Fruit fly (Drosophila melanogaster): ENCODE results near the gene CG32532.

DNA sequence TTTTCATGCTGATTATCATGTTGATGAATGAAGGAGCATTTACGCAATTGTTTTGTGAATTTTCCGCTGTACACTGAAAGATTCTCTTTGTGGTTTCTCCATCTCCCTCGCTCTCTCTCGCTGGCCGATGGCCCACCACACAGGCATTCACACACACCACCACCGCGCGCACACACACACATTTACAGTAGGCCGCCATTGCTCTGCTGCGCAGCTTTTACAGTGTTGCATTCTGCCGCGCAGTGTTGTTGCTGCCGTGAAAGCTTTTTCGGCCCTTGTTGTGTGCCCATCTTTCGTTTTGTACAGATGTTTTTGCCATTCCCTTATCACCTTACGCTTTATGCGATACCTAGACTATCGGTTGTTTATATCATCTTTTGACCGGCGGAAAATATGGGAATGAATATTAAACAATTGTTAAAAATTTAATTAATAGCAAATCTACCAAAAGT is 50.4 kb downstream of the CG32532 start:
- no peak for TF ChIP-seq CG14655 (GFP tag; optimal IDR thresholded peaks at IDR 0.05)
- TF ChIP-seq EcR (GFP tag; optimal IDR thresholded peaks at IDR 0.05): no peak

All from whole organism, pupa.